Fruit fly (Drosophila melanogaster) whole organism, embryonic: ENCODE measurements around the gene RpL28.

ENCODE experiments used
- Bdp1 ChIP-seq: fragments of 200-800 bp; sonication (Bioruptor generic); optimal IDR thresholded peaks from 3 replicates; lab custom pipeline; 2016; ENCODE audit warnings: missing biosample characterization, missing genetic modification characterization
- C15 ChIP-seq: fragments of 200-800 bp; sonication (Bioruptor generic); IDR thresholded peaks from 3 replicates; pipeline ENCODE4 v1.3.6; 2022; ENCODE audit warnings: missing biosample characterization, missing genetic modification characterization
- CG11696 ChIP-seq: fragments of 200-800 bp; sonication (Bioruptor generic); IDR thresholded peaks from 2 replicates; pipeline ENCODE4 v1.3.6; 2022; ENCODE audit warnings: missing biosample characterization, missing genetic modification characterization
- CG1233 ChIP-seq: fragments of 200-800 bp; sonication (Bioruptor generic); optimal IDR thresholded peaks from 4 replicates; lab custom pipeline; 2018; ENCODE audit warnings: missing biosample characterization, mild to moderate bottlenecking, missing genetic modification characterization
- CG1603 ChIP-seq: fragments of 200-800 bp; sonication (Bioruptor generic); optimal IDR thresholded peaks from 2 replicates; lab custom pipeline; 2019; ENCODE audit warnings: missing biosample characterization, mild to moderate bottlenecking, missing genetic modification characterization, moderate library complexity
- CG2116 ChIP-seq: fragments of 200-800 bp; sonication (Bioruptor generic); optimal IDR thresholded peaks from 3 replicates; lab custom pipeline; 2018; ENCODE audit warnings: missing biosample characterization, mild to moderate bottlenecking, missing genetic modification characterization
- CG2202 ChIP-seq: fragments of 200-800 bp; sonication (Bioruptor generic); optimal IDR thresholded peaks from 2 replicates; lab custom pipeline; 2018; ENCODE audit warnings: missing biosample characterization, mild to moderate bottlenecking, missing genetic modification characterization
- CG31441 ChIP-seq: fragments of 200-800 bp; sonication (Bioruptor generic); IDR thresholded peaks from 2 replicates; pipeline ENCODE4 v1.3.6; 2022; ENCODE audit warnings: missing biosample characterization, missing genetic modification characterization
- CG4404 ChIP-seq: fragments of 200-800 bp; sonication (Bioruptor generic); IDR thresholded peaks from 2 replicates; pipeline ENCODE4 v1.3.6; 2022; ENCODE audit warnings: missing biosample characterization, missing genetic modification characterization
- CG4854 ChIP-seq: fragments of 200-800 bp; sonication (Bioruptor generic); optimal IDR thresholded peaks from 2 replicates; lab custom pipeline; 2016; ENCODE audit warnings: missing biosample characterization, missing genetic modification characterization, inconsistent platforms
- CG6683 ChIP-seq: fragments of 200-800 bp; sonication (Bioruptor generic); optimal IDR thresholded peaks from 2 replicates; lab custom pipeline; 2017; ENCODE audit warnings: missing biosample characterization, mild to moderate bottlenecking, missing genetic modification characterization, missing genetic modification reagents
- CG8359 ChIP-seq: fragments of 200-800 bp; sonication (Bioruptor generic); optimal IDR thresholded peaks from 2 replicates; lab custom pipeline; 2017; ENCODE audit warnings: missing biosample characterization, mild to moderate bottlenecking, missing genetic modification characterization, borderline replicate concordance
- CG9797 ChIP-seq: fragments of 200-800 bp; sonication (Bioruptor generic); optimal IDR thresholded peaks from 3 replicates; lab custom pipeline; 2018; ENCODE audit warnings: missing biosample characterization, mild to moderate bottlenecking, missing genetic modification characterization
- CHES-1-like ChIP-seq: fragments of 200-800 bp; sonication (Bioruptor generic); optimal IDR thresholded peaks from 2 replicates; lab custom pipeline; 2016; ENCODE audit warnings: missing biosample characterization, missing genetic modification characterization
- CoRest ChIP-seq: fragments of 200-800 bp; sonication (Bioruptor generic); optimal IDR thresholded peaks from 3 replicates; lab custom pipeline; 2018; ENCODE audit warnings: missing biosample characterization, mild to moderate bottlenecking, missing genetic modification characterization, moderate library complexity
- D ChIP-seq, 2 experiments: fragments of 200-800 bp in 1 of 2; fragments of >200 bp in 1 of 2; sonication (Bioruptor generic) in 1 of 2; optimal IDR thresholded peaks; 2 replicates in 1 of 2; 3 replicates in 1 of 2; lab custom pipeline; 2017; ENCODE audit warnings: mild to moderate bottlenecking in 1 of 2, missing biosample characterization in 1 of 2, missing genetic modification characterization in 1 of 2, missing genetic modification reagents in 1 of 2
- Dad ChIP-seq: fragments of 200-800 bp; sonication (Bioruptor generic); optimal IDR thresholded peaks from 3 replicates; lab custom pipeline; 2016; ENCODE audit warnings: missing biosample characterization, missing genetic modification characterization
- Dbx ChIP-seq: fragments of 200-800 bp; sonication (Bioruptor generic); IDR thresholded peaks from 3 replicates; pipeline ENCODE4 v1.3.6; 2022; ENCODE audit warnings: missing biosample characterization, missing genetic modification characterization
- Dip2 ChIP-seq: fragments of 200-800 bp; sonication (Bioruptor generic); IDR thresholded peaks from 2 replicates; pipeline ENCODE4 v1.3.6; 2022; ENCODE audit warnings: missing biosample characterization, missing genetic modification characterization
- Dp ChIP-seq: fragments of 200-800 bp; sonication (Bioruptor generic); optimal IDR thresholded peaks from 2 replicates; lab custom pipeline; 2018; ENCODE audit warnings: missing biosample characterization, mild to moderate bottlenecking, missing genetic modification characterization, moderate library complexity
- Eip74EF ChIP-seq, 2 experiments: fragments of 200-800 bp in 1 of 2; fragments of >200 bp in 1 of 2; sonication (Bioruptor generic) in 1 of 2; optimal IDR thresholded peaks; 2 replicates each; lab custom pipeline; 2017 to 2019; ENCODE audit warnings: missing biosample characterization in 2 of 2, missing genetic modification characterization in 2 of 2, mild to moderate bottlenecking in 1 of 2, moderate library complexity in 1 of 2
- HLH4C ChIP-seq: fragments of 200-800 bp; sonication (Bioruptor generic); IDR thresholded peaks from 3 replicates; pipeline ENCODE4 v1.3.6; 2022; ENCODE audit warnings: missing biosample characterization, missing genetic modification characterization; ENCODE audit not compliant: partially characterized antibody
- HLHmδ ChIP-seq: fragments of 200-800 bp; sonication (Bioruptor generic); optimal IDR thresholded peaks from 2 replicates; lab custom pipeline; 2018; ENCODE audit warnings: missing biosample characterization, mild to moderate bottlenecking, missing genetic modification characterization, moderate library complexity
- Hmx ChIP-seq: fragments of 200-800 bp; sonication (Bioruptor generic); optimal IDR thresholded peaks from 2 replicates; lab custom pipeline; 2016; ENCODE audit warnings: missing biosample characterization, missing genetic modification characterization
- Hr78 ChIP-seq, 2 experiments: fragments of 200-800 bp in 1 of 2; fragments of >200 bp in 1 of 2; sonication (Bioruptor generic) in 1 of 2; optimal IDR thresholded peaks; 2 replicates each; lab custom pipeline; 2017 to 2019; ENCODE audit warnings: missing biosample characterization in 2 of 2, missing genetic modification characterization in 2 of 2, mild to moderate bottlenecking in 1 of 2, moderate library complexity in 1 of 2
- Lhr ChIP-seq: fragments of 200-800 bp; sonication (Bioruptor generic); optimal IDR thresholded peaks from 3 replicates; lab custom pipeline; 2017; ENCODE audit warnings: mild to moderate bottlenecking, missing biosample characterization, missing genetic modification reagents, missing genetic modification characterization
- Meics ChIP-seq: fragments of 200-800 bp; sonication (Bioruptor generic); optimal IDR thresholded peaks from 2 replicates; lab custom pipeline; 2017; ENCODE audit warnings: missing biosample characterization, mild to moderate bottlenecking, missing genetic modification characterization
- Nf-YA ChIP-seq: fragments of 200-800 bp; sonication (Bioruptor generic); IDR thresholded peaks from 2 replicates; pipeline ENCODE4 v1.3.6; 2022; ENCODE audit warnings: missing biosample characterization, missing genetic modification characterization
- Sin3A ChIP-seq: fragments of >200 bp; optimal IDR thresholded peaks from 2 replicates; lab custom pipeline; 2018
- Sox102F ChIP-seq: fragments of 200-800 bp; sonication (Bioruptor generic); optimal IDR thresholded peaks from 2 replicates; lab custom pipeline; 2018; ENCODE audit warnings: missing biosample characterization, mild to moderate bottlenecking, missing genetic modification characterization, moderate library complexity
- aop ChIP-seq: fragments of 200-800 bp; sonication (Bioruptor generic); IDR thresholded peaks from 2 replicates; pipeline ENCODE4 v1.3.6; 2022; ENCODE audit warnings: missing biosample characterization, missing genetic modification characterization
- ase ChIP-seq: fragments of 200-800 bp; sonication (Bioruptor generic); IDR thresholded peaks from 3 replicates; pipeline ENCODE4 v1.3.6; 2022; ENCODE audit warnings: missing biosample characterization, missing genetic modification characterization
- br ChIP-seq: fragments of >200 bp; optimal IDR thresholded peaks from 2 replicates; lab custom pipeline; 2017
- chn ChIP-seq: fragments of 200-800 bp; sonication (Bioruptor generic); optimal IDR thresholded peaks from 2 replicates; lab custom pipeline; 2016; ENCODE audit warnings: missing biosample characterization, missing genetic modification characterization
- dati ChIP-seq: fragments of 200-800 bp; sonication (Bioruptor generic); IDR thresholded peaks from 2 replicates; pipeline ENCODE4 v1.3.6; 2022; ENCODE audit warnings: missing biosample characterization, missing genetic modification characterization
- eve ChIP-seq, 2 experiments: fragments of >200 bp; optimal IDR thresholded peaks; 2 replicates each; lab custom pipeline; 2017; ENCODE audit warnings: missing biosample characterization in 2 of 2, missing genetic modification characterization in 2 of 2
- gcm ChIP-seq: fragments of 200-800 bp; sonication (Bioruptor generic); optimal IDR thresholded peaks from 2 replicates; lab custom pipeline; 2019; ENCODE audit warnings: missing biosample characterization, mild to moderate bottlenecking, missing genetic modification characterization, moderate library complexity
- gt ChIP-seq: fragments of 200-800 bp; sonication (Bioruptor generic); IDR thresholded peaks from 2 replicates; pipeline ENCODE4 v1.3.6; 2022; ENCODE audit warnings: missing biosample characterization, missing genetic modification characterization
- her ChIP-seq: fragments of 200-800 bp; sonication (Bioruptor generic); optimal IDR thresholded peaks from 2 replicates; lab custom pipeline; 2016; ENCODE audit warnings: missing biosample characterization, missing genetic modification characterization
- hth ChIP-seq: fragments of >200 bp; optimal IDR thresholded peaks from 2 replicates; lab custom pipeline; 2017; ENCODE audit warnings: inconsistent platforms
- insv ChIP-seq, 2 experiments: fragments of 200-800 bp; sonication (Bioruptor generic); optimal IDR thresholded peaks; 3 replicates each; lab custom pipeline; 2016 to 2018; ENCODE audit warnings: missing biosample characterization in 2 of 2, missing genetic modification characterization in 2 of 2
- oc ChIP-seq: fragments of 200-800 bp; sonication (Bioruptor generic); optimal IDR thresholded peaks from 2 replicates; lab custom pipeline; 2018; ENCODE audit warnings: missing biosample characterization, mild to moderate bottlenecking, missing genetic modification characterization, moderate library complexity
- odd ChIP-seq: fragments of 200-800 bp; sonication (Bioruptor generic); optimal IDR thresholded peaks from 2 replicates; lab custom pipeline; 2017; ENCODE audit warnings: missing biosample characterization, mild to moderate bottlenecking, missing genetic modification characterization
- org-1 ChIP-seq: fragments of 200-800 bp; sonication (Bioruptor generic); optimal IDR thresholded peaks from 2 replicates; lab custom pipeline; 2017; ENCODE audit warnings: missing biosample characterization, missing genetic modification characterization
- pfk ChIP-seq: fragments of 200-800 bp; sonication (Bioruptor generic); optimal IDR thresholded peaks from 2 replicates; lab custom pipeline; 2018; ENCODE audit warnings: missing biosample characterization, mild to moderate bottlenecking, missing genetic modification characterization, moderate library complexity
- pum ChIP-seq: fragments of 200-800 bp; sonication (Bioruptor generic); optimal IDR thresholded peaks from 2 replicates; lab custom pipeline; 2016; ENCODE audit warnings: missing biosample characterization, missing genetic modification characterization
- ranshi ChIP-seq: fragments of 200-800 bp; sonication (Bioruptor generic); IDR thresholded peaks from 2 replicates; pipeline ENCODE4 v1.3.6; 2022; ENCODE audit warnings: missing biosample characterization, missing genetic modification characterization
- ro ChIP-seq: fragments of 200-800 bp; sonication (Bioruptor generic); IDR thresholded peaks from 2 replicates; pipeline ENCODE4 v1.3.6; 2022; ENCODE audit warnings: missing biosample characterization, missing genetic modification characterization
- sim ChIP-seq: fragments of 200-800 bp; sonication (Bioruptor generic); IDR thresholded peaks from 2 replicates; pipeline ENCODE4 v1.3.6; 2022; ENCODE audit warnings: missing biosample characterization, missing genetic modification characterization
- wek ChIP-seq: fragments of 200-800 bp; sonication (Bioruptor generic); optimal IDR thresholded peaks from 3 replicates; lab custom pipeline; 2018; ENCODE audit warnings: missing biosample characterization, mild to moderate bottlenecking, missing genetic modification characterization, moderate library complexity
- yki ChIP-seq: fragments of >200 bp; optimal IDR thresholded peaks from 3 replicates; lab custom pipeline; 2018

The RpL28 gene

dm6 chr3L:3192912-3193311, 29.8 kb downstream of the RpL28 start, which contains the start of gene Hsp83 (continued):
- TF ChIP-seq CG6683 (GFP tag; lab: Kevin White, UChicago) (peak; percentile 97), Lhr (GFP tag; lab: Kevin White, UChicago) (peak; percentile 91), br (no peak), CG2116 (GFP tag; lab: Kevin White, UChicago) (peak; percentile 89), pum (peak; percentile 81), insv (GFP tag; optimal IDR thresholded peaks at IDR 0.05; lab: Kevin White, UChicago) (peak in 1 of 2 experiments; percentile 89), her (peak; percentile 96), oc (peak; percentile 92), CG2202 (peak; percentile 94), Bdp1 (GFP tag; lab: Kevin White, UChicago) (peak; percentile 89), CG8359 (peak; percentile 93), ro (GFP tag; lab: Robert Waterston, UW) (peak; percentile 40; the same call in 1 of the 2 replicates), odd (peak; percentile 99), D (optimal IDR thresholded peaks at IDR 0.05; lab: Kevin White, UChicago) (no peak), D (GFP tag; optimal IDR thresholded peaks at IDR 0.05; lab: Kevin White, UChicago) (peak; percentile 95), ranshi (peak; percentile 92), hth (lab: Kevin White, UChicago) (no peak), eve (GFP tag; optimal IDR thresholded peaks at IDR 0.05; lab: Kevin White, UChicago) (no peak), CG1233 (GFP tag; lab: Kevin White, UChicago) (peak; percentile 98), pfk (GFP tag; lab: Kevin White, UChicago) (peak; percentile 92), CG4854 (peak; percentile 95), Sox102F (GFP tag; lab: Kevin White, UChicago) (no peak), sim (GFP tag; lab: Robert Waterston, UW) (peak; percentile 92), Sin3A (lab: Kevin White, UChicago) (no peak), CG11696 (GFP tag; lab: Robert Waterston, UW) (peak; percentile 79), CoRest (tag; lab: Kevin White, UChicago) (peak; percentile 61), CG31441 (GFP tag; lab: Robert Waterston, UW) (peak; percentile 91), Meics (GFP tag; lab: Kevin White, UChicago) (peak; percentile 99), Hmx (peak; percentile 39), CG4404 (peak; percentile 26; the same call in 1 of the 2 replicates), CHES-1-like (peak; percentile 96), Hr78 (GFP tag; optimal IDR thresholded peaks at IDR 0.05; lab: Kevin White, UChicago) (no peak), Dad (GFP tag; lab: Kevin White, UChicago) (peak; percentile 95), Nf-YA (peak; percentile 92), chn (GFP tag; lab: Kevin White, UChicago) (peak; percentile 79), CG1603 (peak; percentile 95), dati (GFP tag; lab: Robert Waterston, UW) (peak; percentile 88), aop (GFP tag; lab: Robert Waterston, UW) (0 out of 2 replicates have a peak, but pooled peaks have one; percentile 41), ase (peak; percentile 83), C15 (GFP tag; lab: Robert Waterston, UW) (peak; percentile 80; the same call in 2 of the 3 replicates), gt (GFP tag; lab: Robert Waterston, UW) (peak; percentile 58; the same call in 1 of the 2 replicates), CG9797 (peak; percentile 76), org-1 (GFP tag; lab: Kevin White, UChicago) (peak; percentile 95), wek (GFP tag; lab: Kevin White, UChicago) (peak; percentile 97), HLH4C (GFP tag; lab: Robert Waterston, UW) (no peak), yki (lab: Kevin White, UChicago) (no peak), Dp (GFP tag; lab: Kevin White, UChicago) (peak; percentile 94), Dbx (GFP tag; lab: Robert Waterston, UW) (peak; percentile 95), Eip74EF (GFP tag; optimal IDR thresholded peaks at IDR 0.05; lab: Kevin White, UChicago) (peak in 1 of 2 experiments; percentile 88), HLHmδ (peak; percentile 100), Dip2 (no peak), gcm (peak; percentile 98)
